Worm (Caenorhabditis elegans) whole organism, L3 larva: Measurements from ENCODE around the gene lem-4.

ENCODE experiments used
- R02D3.7 ChIP-seq: fragments of 150-350 bp; optimal IDR thresholded peaks from 2 replicates; lab custom pipeline; 2014; ENCODE audit warnings: missing biosample characterization, missing genetic modification characterization
- ceh-16 ChIP-seq: sonication (generic microtip); optimal IDR thresholded peaks from 2 replicates; lab custom pipeline; 2017; ENCODE audit warnings: missing biosample characterization, missing genetic modification characterization
- ceh-28 ChIP-seq: fragments of 150-350 bp; optimal IDR thresholded peaks from 2 replicates; lab custom pipeline; 2014; ENCODE audit warnings: missing biosample characterization, missing genetic modification reagents, missing genetic modification characterization
- ceh-82 ChIP-seq: fragments of 150-350 bp; optimal IDR thresholded peaks from 2 replicates; lab custom pipeline; 2014; ENCODE audit warnings: missing biosample characterization, missing genetic modification characterization
- ceh-9 ChIP-seq: sonication (generic microtip); optimal IDR thresholded peaks from 2 replicates; lab custom pipeline; 2018; ENCODE audit warnings: missing biosample characterization, missing genetic modification characterization
- daf-12 ChIP-seq: fragments of 150-350 bp; optimal IDR thresholded peaks from 2 replicates; lab custom pipeline; 2014; ENCODE audit warnings: missing biosample characterization, missing genetic modification reagents, missing genetic modification characterization
- egl-27 ChIP-seq: sonication (generic microtip); optimal IDR thresholded peaks from 4 replicates; lab custom pipeline; 2017; ENCODE audit warnings: missing biosample characterization, missing genetic modification reagents, missing genetic modification characterization
- egl-5 ChIP-seq: fragments of 150-350 bp; optimal IDR thresholded peaks from 2 replicates; lab custom pipeline; 2017; ENCODE audit warnings: missing biosample characterization, missing genetic modification reagents, missing genetic modification characterization, inconsistent platforms
- fkh-10 ChIP-seq: sonication (generic microtip); optimal IDR thresholded peaks from 2 replicates; lab custom pipeline; 2017; ENCODE audit warnings: missing biosample characterization, missing genetic modification reagents, missing genetic modification characterization
- fkh-2 ChIP-seq: fragments of 150-350 bp; optimal IDR thresholded peaks from 2 replicates; lab custom pipeline; 2014; ENCODE audit warnings: missing biosample characterization, missing genetic modification reagents, missing genetic modification characterization
- fos-1 ChIP-seq: fragments of 150-350 bp; optimal IDR thresholded peaks from 2 replicates; lab custom pipeline; 2014; ENCODE audit warnings: missing biosample characterization, missing genetic modification characterization
- hmg-11 ChIP-seq: sonication (generic microtip); optimal IDR thresholded peaks from 2 replicates; lab custom pipeline; 2016; ENCODE audit warnings: missing genetic modification characterization, missing compliant biosample characterization
- jun-1 ChIP-seq: fragments of 150-350 bp; optimal IDR thresholded peaks from 2 replicates; lab custom pipeline; 2014; ENCODE audit warnings: missing biosample characterization, missing genetic modification reagents, missing genetic modification characterization
- lin-15B ChIP-seq: fragments of 150-350 bp; optimal IDR thresholded peaks from 2 replicates; lab custom pipeline; 2014; ENCODE audit warnings: missing biosample characterization, missing genetic modification characterization
- lin-39 ChIP-seq: fragments of 150-350 bp; optimal IDR thresholded peaks from 2 replicates; lab custom pipeline; 2018; ENCODE audit warnings: missing biosample characterization, missing genetic modification reagents, missing genetic modification characterization
- lsy-12 ChIP-seq: sonication (generic microtip); optimal IDR thresholded peaks from 2 replicates; lab custom pipeline; 2016; ENCODE audit warnings: mild to moderate bottlenecking, missing genetic modification characterization, missing compliant biosample characterization
- mdl-1 ChIP-seq: fragments of 150-350 bp; optimal IDR thresholded peaks from 2 replicates; lab custom pipeline; 2014; ENCODE audit warnings: missing biosample characterization, missing genetic modification characterization
- mml-1 ChIP-seq: fragments of 150-350 bp; sonication (generic microtip); optimal IDR thresholded peaks from 3 replicates; lab custom pipeline; 2014; ENCODE audit warnings: missing biosample characterization, missing genetic modification characterization
- nfya-1 ChIP-seq: sonication (generic microtip); optimal IDR thresholded peaks from 2 replicates; lab custom pipeline; 2017; ENCODE audit warnings: missing genetic modification characterization, mild to moderate bottlenecking, missing compliant biosample characterization, antibody characterized with exemption, moderate library complexity; ENCODE audit not compliant: insufficient read depth
- nhr-11 ChIP-seq: fragments of 150-350 bp; optimal IDR thresholded peaks from 2 replicates; lab custom pipeline; 2014; ENCODE audit warnings: missing biosample characterization, missing genetic modification characterization
- nhr-12 ChIP-seq: fragments of 150-350 bp; optimal IDR thresholded peaks from 2 replicates; lab custom pipeline; 2014; ENCODE audit warnings: missing biosample characterization, missing genetic modification characterization
- nhr-23 ChIP-seq: fragments of 150-350 bp; optimal IDR thresholded peaks from 2 replicates; lab custom pipeline; 2014; ENCODE audit warnings: missing biosample characterization, missing genetic modification reagents, missing genetic modification characterization
- nhr-237 ChIP-seq: fragments of 150-350 bp; optimal IDR thresholded peaks from 2 replicates; lab custom pipeline; 2014; ENCODE audit warnings: missing biosample characterization, missing genetic modification characterization
- nhr-25 ChIP-seq: sonication (generic microtip); optimal IDR thresholded peaks from 2 replicates; lab custom pipeline; 2017; ENCODE audit warnings: missing biosample characterization, missing genetic modification characterization
- nhr-28 ChIP-seq: fragments of 150-350 bp; optimal IDR thresholded peaks from 2 replicates; lab custom pipeline; 2014; ENCODE audit warnings: missing biosample characterization, missing genetic modification characterization
- nhr-43 ChIP-seq: sonication (generic microtip); optimal IDR thresholded peaks from 2 replicates; lab custom pipeline; 2016; ENCODE audit warnings: mild to moderate bottlenecking, missing genetic modification characterization, missing compliant biosample characterization; ENCODE audit not compliant: poor library complexity, severe bottlenecking
- nhr-67 ChIP-seq: fragments of 150-350 bp; optimal IDR thresholded peaks from 2 replicates; lab custom pipeline; 2014; ENCODE audit warnings: missing biosample characterization, missing genetic modification characterization
- nhr-76 ChIP-seq: fragments of 150-350 bp; sonication (generic microtip); optimal IDR thresholded peaks from 5 replicates; lab custom pipeline; 2014; ENCODE audit warnings: missing biosample characterization, missing genetic modification characterization
- nhr-77 ChIP-seq: fragments of 150-350 bp; optimal IDR thresholded peaks from 2 replicates; lab custom pipeline; 2014; ENCODE audit warnings: missing biosample characterization, missing genetic modification characterization
- pha-4 ChIP-seq: fragments of 150-350 bp; optimal IDR thresholded peaks from 2 replicates; lab custom pipeline; 2014; ENCODE audit warnings: missing biosample characterization, missing genetic modification reagents, missing genetic modification characterization
- pqm-1 ChIP-seq: fragments of 150-350 bp; optimal IDR thresholded peaks from 2 replicates; lab custom pipeline; 2017; ENCODE audit warnings: missing biosample characterization, missing genetic modification characterization, inconsistent platforms
- sea-2 ChIP-seq: fragments of 150-350 bp; sonication (generic microtip); optimal IDR thresholded peaks from 4 replicates; lab custom pipeline; 2014; ENCODE audit warnings: missing biosample characterization, missing genetic modification reagents, missing genetic modification characterization
- snpc-4 ChIP-seq: fragments of 150-350 bp; optimal IDR thresholded peaks from 2 replicates; lab custom pipeline; 2014; ENCODE audit warnings: missing biosample characterization, missing genetic modification characterization
- tbx-2 ChIP-seq: sonication (generic microtip); optimal IDR thresholded peaks from 2 replicates; lab custom pipeline; 2016; ENCODE audit warnings: mild to moderate bottlenecking, missing genetic modification characterization, missing compliant biosample characterization
- unc-39 ChIP-seq: sonication (generic microtip); optimal IDR thresholded peaks from 4 replicates; lab custom pipeline; 2017; ENCODE audit warnings: missing biosample characterization, missing genetic modification characterization
- unc-62 ChIP-seq: fragments of 150-350 bp; sonication (generic microtip); optimal IDR thresholded peaks from 4 replicates; lab custom pipeline; 2014; ENCODE audit warnings: missing biosample characterization, missing genetic modification reagents, missing genetic modification characterization
- zag-1 ChIP-seq: fragments of 150-350 bp; optimal IDR thresholded peaks from 2 replicates; lab custom pipeline; 2014; ENCODE audit warnings: missing biosample characterization, missing genetic modification characterization
- ztf-4 ChIP-seq: fragments of 150-350 bp; optimal IDR thresholded peaks from 2 replicates; lab custom pipeline; 2014; ENCODE audit warnings: missing biosample characterization, missing genetic modification characterization

Gene lem-4

ce11 chrIV:884707-885394 is 30.3 kb upstream of the lem-4 start, which contains the start of gene mak-2 (continued):
- TF ChIP-seq sea-2 (no peak), mdl-1 (no peak), tbx-2 (peak; percentile 13), jun-1 (tag; lab: Kevin White, UChicago) (peak; percentile 54), nhr-67 (tag; lab: Kevin White, UChicago) (no peak), pqm-1 (peak; percentile 58)

- TF ChIP-seq lsy-12 (no peak), ztf-4 (tag; lab: Kevin White, UChicago) (no peak)
Measured at ce11 chrIV:878634-879033, 24.1 kb upstream of the lem-4 start.

ce11 chrIV:874677-875076 is 20.1 kb upstream of the lem-4 start, which contains the start of gene Y55F3BR.1:
Gene Y55F3BR.1 (plus strand): TSS chrIV:874791.
- TF ChIP-seq snpc-4 (peak; percentile 69), egl-5 (tag; lab: Kevin White, UChicago) (peak; percentile 42), nhr-23 (peak; percentile 53), nfya-1 (tag; lab: Kevin White, UChicago) (peak; percentile 61), lin-15B (tag; lab: Kevin White, UChicago) (peak; percentile 81), lin-39 (peak; percentile 46), nhr-12 (tag; lab: Kevin White, UChicago) (no peak), hmg-11 (tag; lab: Kevin White, UChicago) (peak; percentile 46), ceh-28 (tag; lab: Kevin White, UChicago) (peak; percentile 20), pha-4 (tag; lab: Kevin White, UChicago) (peak; percentile 87), nhr-76 (tag; lab: Kevin White, UChicago) (no peak)
- TF ChIP-seq, all 47 proteins: peak for 9

ce11 chrIV:873174-873788 is 18.7 kb upstream of the lem-4 start:
- no peak for TF ChIP-seq lin-15B (tag; lab: Kevin White, UChicago)
- no peak for TF ChIP-seq nhr-77
- TF ChIP-seq egl-5 (tag; lab: Kevin White, UChicago), result no peak
- no peak for TF ChIP-seq unc-39 (tag; lab: Kevin White, UChicago)
- TF ChIP-seq nhr-28, result no peak
- no peak for TF ChIP-seq egl-27
- TF ChIP-seq sea-2, result no peak
- TF ChIP-seq unc-62 (GFP tag; lab: Kevin White, UChicago), result no peak
- no peak for TF ChIP-seq mml-1
- no peak for TF ChIP-seq ceh-28 (tag; lab: Kevin White, UChicago)
- no peak for TF ChIP-seq nhr-76 (tag; lab: Kevin White, UChicago)
- TF ChIP-seq nhr-237 (tag; lab: Kevin White, UChicago), result no peak
- no peak for TF ChIP-seq daf-12
- no peak for TF ChIP-seq ceh-16 (tag; lab: Kevin White, UChicago)
- no peak for TF ChIP-seq nhr-43 (tag; lab: Kevin White, UChicago)
- TF ChIP-seq ceh-9 (tag; lab: Kevin White, UChicago), result no peak

- TF ChIP-seq mdl-1 (no peak), lsy-12 (no peak), fos-1 (no peak), nhr-76 (tag; lab: Kevin White, UChicago) (no peak), zag-1 (tag; lab: Kevin White, UChicago) (no peak), nhr-43 (tag; lab: Kevin White, UChicago) (no peak)
Measured at ce11 chrIV:868723-869122, 14.1 kb upstream of the lem-4 start.

ce11 chrIV:866828-867270 is 12.3 kb upstream of the lem-4 start:
- TF ChIP-seq ztf-4 (tag; lab: Kevin White, UChicago), result no peak
- no peak for TF ChIP-seq ceh-9 (tag; lab: Kevin White, UChicago)
- no peak for TF ChIP-seq fkh-2 (tag; lab: Kevin White, UChicago)
- TF ChIP-seq nhr-76 (tag; lab: Kevin White, UChicago), result no peak
- TF ChIP-seq jun-1 (tag; lab: Kevin White, UChicago), result peak; percentile 46
- TF ChIP-seq tbx-2, result peak; percentile 16
- TF ChIP-seq nfya-1 (tag; lab: Kevin White, UChicago), result peak; percentile 82
- TF ChIP-seq R02D3.7, result peak; percentile 50
- peak; percentile 23 for TF ChIP-seq lin-39
- TF ChIP-seq zag-1 (tag; lab: Kevin White, UChicago), result no peak
- TF ChIP-seq unc-62 (GFP tag; lab: Kevin White, UChicago), result no peak
- peak; percentile 40 for TF ChIP-seq egl-27
- TF ChIP-seq nhr-237 (tag; lab: Kevin White, UChicago), result no peak
- peak; percentile 73 for TF ChIP-seq nhr-77
- TF ChIP-seq nhr-25 (tag; lab: Kevin White, UChicago), result peak; percentile 86
- peak; percentile 62 for TF ChIP-seq pqm-1
- TF ChIP-seq snpc-4, result peak; percentile 99
- TF ChIP-seq sea-2, result no peak
- no peak for TF ChIP-seq nhr-11
- TF ChIP-seq lsy-12, result peak; percentile 62
- no peak for TF ChIP-seq egl-5 (tag; lab: Kevin White, UChicago)
- no peak for TF ChIP-seq fkh-10 (GFP tag; lab: Kevin White, UChicago)
- no peak for TF ChIP-seq hmg-11 (tag; lab: Kevin White, UChicago)
- TF ChIP-seq nhr-28, result no peak
- TF ChIP-seq nhr-67 (tag; lab: Kevin White, UChicago), result no peak
- no peak for TF ChIP-seq daf-12
- peak; percentile 62 for TF ChIP-seq ceh-82 (tag; lab: Kevin White, UChicago)
